Fruit fly (Drosophila melanogaster): ENCODE results near the gene Syx17.

The Syx17 gene

DNA sequence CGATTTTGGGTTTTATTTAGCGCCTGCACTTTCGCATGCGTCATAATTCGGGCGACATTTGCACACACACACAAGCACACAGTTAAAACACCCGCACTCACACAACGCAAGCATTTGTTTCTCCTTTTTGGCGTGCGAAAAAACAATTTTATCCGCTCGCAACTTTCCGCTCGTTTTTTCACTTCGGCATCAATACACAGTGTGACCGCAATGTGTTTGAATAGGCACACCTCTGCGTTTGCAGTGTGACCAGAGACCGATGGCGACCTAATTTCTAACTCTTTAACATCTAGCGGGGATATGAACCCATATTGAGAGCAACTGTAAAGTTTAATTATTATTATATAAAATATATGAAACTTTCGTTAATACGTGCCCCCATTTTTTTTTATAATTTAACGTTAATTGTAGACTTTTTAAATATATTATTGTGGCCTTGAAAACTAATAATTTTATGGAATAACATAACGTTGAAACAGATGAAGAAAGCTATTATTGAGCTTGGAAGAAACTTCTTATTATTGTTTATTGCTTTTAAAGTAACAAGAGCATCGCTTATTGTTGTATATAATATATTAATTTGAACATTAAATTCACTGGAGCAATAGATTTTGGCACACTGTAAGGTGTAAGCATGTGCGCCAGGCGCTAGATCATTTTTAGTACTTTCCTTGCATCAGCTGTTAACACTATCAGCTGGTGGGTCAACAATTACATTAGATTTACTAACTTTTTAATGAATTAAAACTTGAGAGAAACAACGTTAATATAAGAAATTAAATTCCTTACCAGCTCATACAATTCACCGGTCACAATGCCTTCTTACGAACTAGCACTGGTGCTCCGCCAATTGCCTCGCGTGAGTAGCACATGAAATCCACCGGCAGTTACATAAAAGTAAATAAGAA lies 39.1 kb upstream of the Syx17 start, which contains the start of the genes Cip4 and mRpS6 (continued):
- peak; percentile 54 to 92 for TF ChIP-seq Pdp1 (GFP tag; optimal IDR thresholded peaks at IDR 0.05)
- TF ChIP-seq CG4730 (GFP tag; IDR thresholded peaks at IDR 0.05) = peak; percentile 62
- TF ChIP-seq Ets97D (GFP tag; optimal IDR thresholded peaks at IDR 0.05) = peak; percentile 36
- peak; percentile 33 for TF ChIP-seq Dp (GFP tag; optimal IDR thresholded peaks at IDR 0.05)
- peak; percentile 95 for TF ChIP-seq CG9932 (GFP tag; IDR thresholded peaks at IDR 0.05)
- TF ChIP-seq crol (GFP tag; IDR thresholded peaks at IDR 0.05) = no peak
- peak; percentile 84 for TF ChIP-seq CG10209 (GFP tag; optimal IDR thresholded peaks at IDR 0.05)
- peak; percentile 82 for TF ChIP-seq CG3847 (GFP tag; IDR thresholded peaks at IDR 0.05)
- peak; percentile 53 for TF ChIP-seq CG4617 (GFP tag; optimal IDR thresholded peaks at IDR 0.05; ENCODE audit: borderline replicate concordance)
- peak; percentile 34 for TF ChIP-seq CG2875 (GFP tag; optimal IDR thresholded peaks at IDR 0.05)
- no peak for TF ChIP-seq CG10147 (GFP tag; optimal IDR thresholded peaks at IDR 0.05)
- TF ChIP-seq gsb-n (tag; optimal IDR thresholded peaks at IDR 0.05) = peak; percentile 63
- TF ChIP-seq psq (GFP tag; optimal IDR thresholded peaks at IDR 0.05) = peak; percentile 46
- TF ChIP-seq CG11456 (GFP tag; IDR thresholded peaks at IDR 0.05) = peak; percentile 85
- no peak for TF ChIP-seq Hr39 (optimal IDR thresholded peaks at IDR 0.05)
- peak; percentile 91 for TF ChIP-seq nmo (GFP tag; optimal IDR thresholded peaks at IDR 0.05)
- TF ChIP-seq dan (GFP tag; IDR thresholded peaks at IDR 0.05) = no peak
- no peak for TF ChIP-seq CG18476 (GFP tag; optimal IDR thresholded peaks at IDR 0.05)
- peak; percentile 16 for TF ChIP-seq CHES-1-like (GFP tag; optimal IDR thresholded peaks at IDR 0.05)
- no peak for TF ChIP-seq CG10321 (GFP tag; IDR thresholded peaks at IDR 0.05)
- TF ChIP-seq CG33557 (GFP tag; optimal IDR thresholded peaks at IDR 0.05) = peak; percentile 59
- TF ChIP-seq CG13123 (GFP tag; optimal IDR thresholded peaks at IDR 0.05) = peak; percentile 45
- peak; percentile 73 for TF ChIP-seq CG32767 (GFP tag; IDR thresholded peaks at IDR 0.05)
- TF ChIP-seq GATAe (GFP tag; conservative IDR thresholded peaks at IDR 0.05) = no peak
- no peak for TF ChIP-seq Max (GFP tag; optimal IDR thresholded peaks at IDR 0.05)
- TF ChIP-seq aop (GFP tag; IDR thresholded peaks at IDR 0.05) = peak; percentile 75; the same call in 1 of the 2 replicates
- TF ChIP-seq CG2129 (GFP tag; IDR thresholded peaks at IDR 0.05; ENCODE audit: partially characterized antibody) = no peak
- TF ChIP-seq Meics (GFP tag; optimal IDR thresholded peaks at IDR 0.05) = peak; percentile 52
- TF ChIP-seq CG13424 (tag; optimal IDR thresholded peaks at IDR 0.05) = peak; percentile 84
- TF ChIP-seq gfzf (GFP tag; optimal IDR thresholded peaks at IDR 0.05) = peak; percentile 82
- no peak for TF ChIP-seq CG8359 (GFP tag; optimal IDR thresholded peaks at IDR 0.05; ENCODE audit: borderline replicate concordance)
- peak; percentile 88 for TF ChIP-seq Abd-B (GFP tag; optimal IDR thresholded peaks at IDR 0.05)
- no peak for TF ChIP-seq sd (tag; optimal IDR thresholded peaks at IDR 0.05)
- peak; percentile 84 for TF ChIP-seq Sox102F (GFP tag; optimal IDR thresholded peaks at IDR 0.05)
- TF ChIP-seq CG4424 (GFP tag; optimal IDR thresholded peaks at IDR 0.05) = peak; percentile 70
- no peak for TF ChIP-seq NC2α (GFP tag; optimal IDR thresholded peaks at IDR 0.05)
- no peak for TF ChIP-seq CG3995 (GFP tag; optimal IDR thresholded peaks at IDR 0.05)
- peak; percentile 71 for TF ChIP-seq Deaf1 (tag; optimal IDR thresholded peaks at IDR 0.05)
- peak; percentile 84 for TF ChIP-seq sens (GFP tag)
- TF ChIP-seq ara (GFP tag; IDR thresholded peaks at IDR 0.05) = peak; percentile 48; the same call in 1 of the 2 replicates
- TF ChIP-seq Dll (GFP tag; IDR thresholded peaks at IDR 0.05; ENCODE audit: partially characterized antibody) = peak; percentile 65
- TF ChIP-seq CG12942 (GFP tag; optimal IDR thresholded peaks at IDR 0.05) = peak; percentile 78
- TF ChIP-seq CG13624 (GFP tag; optimal IDR thresholded peaks at IDR 0.05) = peak; percentile 18
- TF ChIP-seq ham (GFP tag; IDR thresholded peaks at IDR 0.05) = no peak
- peak; percentile 83 for TF ChIP-seq CG2889 (GFP tag; IDR thresholded peaks at IDR 0.05)
- no peak for TF ChIP-seq CG12236 (GFP tag; optimal IDR thresholded peaks at IDR 0.05)
- 0 out of 2 replicates have a peak, but pooled peaks have one; percentile 41 for TF ChIP-seq ranshi (GFP tag; IDR thresholded peaks at IDR 0.05)
- TF ChIP-seq B-H1 (GFP tag; IDR thresholded peaks at IDR 0.05) = no peak
- no peak for TF ChIP-seq nerfin-2 (GFP tag; IDR thresholded peaks at IDR 0.05; ENCODE audit: partially characterized antibody)
